Worm (Caenorhabditis elegans) whole organism, late embryonic: Measurements from ENCODE around the gene ZK1058.9.

Source experiments
- ama-1 ChIP-seq: fragments of 150-350 bp; optimal IDR thresholded peaks from 2 replicates; lab custom pipeline; 2014
- elt-2 ChIP-seq: sonication (generic microtip); optimal IDR thresholded peaks from 2 replicates; lab custom pipeline; 2016; ENCODE audit warnings: missing genetic modification reagents, missing genetic modification characterization, missing compliant biosample characterization
- fkh-10 ChIP-seq: fragments of 150-350 bp; optimal IDR thresholded peaks from 2 replicates; lab custom pipeline; 2014; ENCODE audit warnings: missing biosample characterization, missing genetic modification reagents, missing genetic modification characterization
- fkh-6 ChIP-seq: sonication (generic microtip); optimal IDR thresholded peaks from 2 replicates; lab custom pipeline; 2016; ENCODE audit warnings: missing genetic modification characterization, missing compliant biosample characterization
- odd-2 ChIP-seq: sonication (generic microtip); optimal IDR thresholded peaks from 2 replicates; lab custom pipeline; 2017; ENCODE audit warnings: antibody characterized with exemption, mild to moderate bottlenecking, missing genetic modification characterization, missing compliant biosample characterization

DNA sequence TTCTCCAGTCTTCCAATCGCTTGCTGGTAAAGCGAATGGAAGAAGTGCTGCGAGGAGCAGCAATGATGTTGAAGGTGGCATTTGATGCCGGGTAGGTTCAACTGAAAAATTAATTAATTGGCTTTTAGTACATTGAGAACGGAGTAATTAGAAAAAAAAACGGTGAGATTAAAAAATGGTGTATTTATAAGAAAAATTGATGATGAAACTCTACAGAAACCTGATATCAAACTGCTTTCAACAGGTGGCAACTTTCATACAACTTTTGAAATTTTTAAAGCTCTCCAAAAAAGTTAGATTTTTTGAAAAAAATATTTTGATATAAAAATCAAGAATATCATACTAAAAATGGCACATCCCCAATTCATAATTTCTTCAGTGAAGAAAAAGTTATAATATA is 12.0 kb downstream of the ZK1058.9 start, which contains the start of gene pat-3:
- TF ChIP-seq odd-2 (tag; lab: Kevin White, UChicago) (no peak), ama-1 (no peak), fkh-10 (GFP tag; lab: Kevin White, UChicago) (no peak), elt-2 (tag; lab: Kevin White, UChicago) (no peak), fkh-6 (tag; lab: Kevin White, UChicago) (no peak)
